Worm (Caenorhabditis elegans): Measurements from ENCODE around the gene clhm-1.

ce11 chrII:6828073-6828900 is 42.5 kb downstream of the clhm-1 start:
- TF ChIP-seq daf-12 (tag; optimal IDR thresholded peaks at IDR 0.05), result no peak
- no peak for TF ChIP-seq lin-15B (tag; optimal IDR thresholded peaks at IDR 0.05)
- no peak for TF ChIP-seq ZK546.5 (tag; optimal IDR thresholded peaks at IDR 0.05)
- no peak for TF ChIP-seq snpc-4 (tag; optimal IDR thresholded peaks at IDR 0.05)
- TF ChIP-seq nhr-76 (tag; optimal IDR thresholded peaks at IDR 0.05), result no peak
- peak; percentile 2 for TF ChIP-seq pqm-1 (tag; optimal IDR thresholded peaks at IDR 0.05)

Measured in whole organism, L3 larva.